Fruit fly (Drosophila melanogaster) whole organism, embryonic: ENCODE results near the gene Prosalpha6.

Source experiments
- Atf-2 ChIP-seq: fragments of 200-800 bp; sonication (Bioruptor generic); optimal IDR thresholded peaks from 2 replicates; lab custom pipeline; 2016; ENCODE audit warnings: missing biosample characterization, missing genetic modification characterization
- Atf3 ChIP-seq: fragments of 200-800 bp; sonication (Bioruptor generic); optimal IDR thresholded peaks from 3 replicates; lab custom pipeline; 2016; ENCODE audit warnings: missing biosample characterization, missing genetic modification characterization
- B-H1 ChIP-seq: fragments of 200-800 bp; sonication (Bioruptor generic); IDR thresholded peaks from 3 replicates; pipeline ENCODE4 v1.3.6; 2022; ENCODE audit warnings: missing biosample characterization, missing genetic modification characterization
- CG10366 ChIP-seq: fragments of 200-800 bp; sonication (Bioruptor generic); IDR thresholded peaks from 2 replicates; pipeline ENCODE4 v1.3.6; 2022; ENCODE audit warnings: missing biosample characterization, missing genetic modification characterization
- CG10654 ChIP-seq: fragments of 200-800 bp; sonication (Bioruptor generic); optimal IDR thresholded peaks from 2 replicates; lab custom pipeline; 2016; ENCODE audit warnings: missing biosample characterization, missing genetic modification characterization
- CG11695 ChIP-seq: fragments of 200-800 bp; sonication (Bioruptor generic); IDR thresholded peaks from 3 replicates; pipeline ENCODE4 v1.3.6; 2022; ENCODE audit warnings: missing biosample characterization, missing genetic modification characterization
- CG12071 ChIP-seq: fragments of 200-800 bp; sonication (Bioruptor generic); optimal IDR thresholded peaks from 3 replicates; lab custom pipeline; 2018; ENCODE audit warnings: missing biosample characterization, mild to moderate bottlenecking, missing genetic modification characterization
- CG12744 ChIP-seq: fragments of 200-800 bp; sonication (Bioruptor generic); optimal IDR thresholded peaks from 2 replicates; lab custom pipeline; 2016; ENCODE audit warnings: missing biosample characterization, missing genetic modification characterization
- CG13894 ChIP-seq: fragments of 200-800 bp; sonication (Bioruptor generic); optimal IDR thresholded peaks from 3 replicates; lab custom pipeline; 2018; ENCODE audit warnings: missing biosample characterization, mild to moderate bottlenecking, missing genetic modification characterization, moderate library complexity
- CG15073 ChIP-seq: fragments of 200-800 bp; sonication (Bioruptor generic); optimal IDR thresholded peaks from 2 replicates; lab custom pipeline; 2016; ENCODE audit warnings: missing biosample characterization, missing genetic modification characterization
- CG17361 ChIP-seq: fragments of 200-800 bp; sonication (Bioruptor generic); IDR thresholded peaks from 3 replicates; pipeline ENCODE4 v1.3.6; 2022; ENCODE audit warnings: missing biosample characterization, missing genetic modification characterization
- CG18764 ChIP-seq: fragments of 200-800 bp; sonication (Bioruptor generic); optimal IDR thresholded peaks from 3 replicates; lab custom pipeline; 2016; ENCODE audit warnings: missing biosample characterization, missing genetic modification characterization
- CG2202 ChIP-seq: fragments of 200-800 bp; sonication (Bioruptor generic); optimal IDR thresholded peaks from 2 replicates; lab custom pipeline; 2018; ENCODE audit warnings: missing biosample characterization, mild to moderate bottlenecking, missing genetic modification characterization
- CG2875 ChIP-seq: fragments of 200-800 bp; sonication (Bioruptor generic); optimal IDR thresholded peaks from 2 replicates; lab custom pipeline; 2017; ENCODE audit warnings: missing biosample characterization, mild to moderate bottlenecking, missing genetic modification characterization, missing genetic modification reagents
- CG31224 ChIP-seq: fragments of 200-800 bp; sonication (Bioruptor generic); IDR thresholded peaks from 2 replicates; pipeline ENCODE4 v1.3.6; 2022; ENCODE audit warnings: missing biosample characterization, missing genetic modification characterization
- CG31365 ChIP-seq: fragments of 200-800 bp; sonication (Bioruptor generic); optimal IDR thresholded peaks from 2 replicates; lab custom pipeline; 2018; ENCODE audit warnings: missing biosample characterization, mild to moderate bottlenecking, missing genetic modification characterization
- CG3838 ChIP-seq: fragments of 200-800 bp; sonication (Bioruptor generic); optimal IDR thresholded peaks from 3 replicates; lab custom pipeline; 2016; ENCODE audit warnings: missing biosample characterization, missing genetic modification characterization
- CG4282 ChIP-seq: fragments of 200-800 bp; sonication (Bioruptor generic); optimal IDR thresholded peaks from 2 replicates; lab custom pipeline; 2016; ENCODE audit warnings: missing biosample characterization, missing genetic modification characterization
- CG43689 ChIP-seq: fragments of 200-800 bp; sonication (Bioruptor generic); IDR thresholded peaks from 2 replicates; pipeline ENCODE4 v1.3.6; 2022; ENCODE audit warnings: missing biosample characterization, missing genetic modification characterization
- CG6175 ChIP-seq: fragments of 200-800 bp; sonication (Bioruptor generic); IDR thresholded peaks from 3 replicates; pipeline ENCODE4 v1.3.6; 2022; ENCODE audit warnings: missing biosample characterization, missing genetic modification characterization
- CG7357 ChIP-seq: fragments of 200-800 bp; sonication (Bioruptor generic); IDR thresholded peaks from 3 replicates; pipeline ENCODE4 v1.3.6; 2022; ENCODE audit warnings: missing biosample characterization, missing genetic modification characterization
- CG9797 ChIP-seq: fragments of 200-800 bp; sonication (Bioruptor generic); optimal IDR thresholded peaks from 3 replicates; lab custom pipeline; 2018; ENCODE audit warnings: missing biosample characterization, mild to moderate bottlenecking, missing genetic modification characterization
- Dbx ChIP-seq: fragments of 200-800 bp; sonication (Bioruptor generic); IDR thresholded peaks from 3 replicates; pipeline ENCODE4 v1.3.6; 2022; ENCODE audit warnings: missing biosample characterization, missing genetic modification characterization
- Dek ChIP-seq: fragments of 200-800 bp; sonication (Bioruptor generic); optimal IDR thresholded peaks from 3 replicates; lab custom pipeline; 2019; ENCODE audit warnings: missing biosample characterization, mild to moderate bottlenecking, missing genetic modification characterization, moderate library complexity
- Ets97D ChIP-seq: fragments of 200-800 bp; sonication (Bioruptor generic); optimal IDR thresholded peaks from 3 replicates; lab custom pipeline; 2016; ENCODE audit warnings: missing biosample characterization, missing genetic modification characterization
- HLH4C ChIP-seq: fragments of 200-800 bp; sonication (Bioruptor generic); IDR thresholded peaks from 3 replicates; pipeline ENCODE4 v1.3.6; 2022; ENCODE audit warnings: missing biosample characterization, missing genetic modification characterization; ENCODE audit not compliant: partially characterized antibody
- HmgZ ChIP-seq: fragments of 200-800 bp; sonication (Bioruptor generic); optimal IDR thresholded peaks from 2 replicates; lab custom pipeline; 2018; ENCODE audit warnings: missing biosample characterization, mild to moderate bottlenecking, missing genetic modification characterization
- Hmr ChIP-seq: fragments of 200-800 bp; sonication (Bioruptor generic); optimal IDR thresholded peaks from 3 replicates; lab custom pipeline; 2017; ENCODE audit warnings: mild to moderate bottlenecking, missing biosample characterization, missing genetic modification reagents, missing genetic modification characterization
- Hr39 ChIP-seq: fragments of >200 bp; optimal IDR thresholded peaks from 2 replicates; lab custom pipeline; 2017
- Hsf ChIP-seq: fragments of 200-800 bp; sonication (Bioruptor generic); optimal IDR thresholded peaks from 3 replicates; lab custom pipeline; 2016; ENCODE audit warnings: missing biosample characterization, missing genetic modification characterization
- MESR4 ChIP-seq: fragments of 200-800 bp; sonication (Bioruptor generic); optimal IDR thresholded peaks from 2 replicates; lab custom pipeline; 2018; ENCODE audit warnings: missing biosample characterization, mild to moderate bottlenecking, missing genetic modification characterization, moderate library complexity
- Oaz ChIP-seq: fragments of 200-800 bp; sonication (Bioruptor generic); IDR thresholded peaks from 2 replicates; pipeline ENCODE4 v1.3.6; 2022; ENCODE audit warnings: missing biosample characterization, missing genetic modification characterization
- Sry-β ChIP-seq: fragments of 200-800 bp; sonication (Bioruptor generic); optimal IDR thresholded peaks from 2 replicates; lab custom pipeline; 2018; ENCODE audit warnings: missing biosample characterization, mild to moderate bottlenecking, missing genetic modification characterization, moderate library complexity
- ash1 ChIP-seq: fragments of 200-800 bp; sonication (Bioruptor generic); optimal IDR thresholded peaks from 2 replicates; lab custom pipeline; 2018; ENCODE audit warnings: missing biosample characterization, mild to moderate bottlenecking, missing genetic modification characterization
- az2 ChIP-seq: fragments of 200-800 bp; sonication (Bioruptor generic); optimal IDR thresholded peaks from 3 replicates; lab custom pipeline; 2016; ENCODE audit warnings: missing biosample characterization, missing genetic modification characterization
- br ChIP-seq: fragments of >200 bp; optimal IDR thresholded peaks from 2 replicates; lab custom pipeline; 2017
- chinmo ChIP-seq: fragments of 200-800 bp; sonication (Bioruptor generic); IDR thresholded peaks from 4 replicates; pipeline ENCODE4 v1.3.6; 2022; ENCODE audit warnings: missing biosample characterization, missing genetic modification characterization; ENCODE audit not compliant: partially characterized antibody
- danr ChIP-seq: fragments of 200-800 bp; sonication (Bioruptor generic); IDR thresholded peaks from 2 replicates; pipeline ENCODE4 v1.3.6; 2022; ENCODE audit warnings: missing biosample characterization, missing genetic modification characterization
- dimm ChIP-seq: fragments of 200-800 bp; sonication (Bioruptor generic); IDR thresholded peaks from 2 replicates; pipeline ENCODE4 v1.3.6; 2022; ENCODE audit warnings: missing biosample characterization, missing genetic modification characterization
- esg ChIP-seq: fragments of 200-800 bp; sonication (Bioruptor generic); conservative IDR thresholded peaks from 2 replicates; pipeline ENCODE4 v1.3.6; 2022; ENCODE audit warnings: missing biosample characterization, missing genetic modification characterization
- ftz-f1 ChIP-seq: fragments of 200-800 bp; sonication (Bioruptor generic); optimal IDR thresholded peaks from 2 replicates; lab custom pipeline; 2016; ENCODE audit warnings: missing biosample characterization, missing genetic modification characterization
- grau ChIP-seq: fragments of 200-800 bp; optimal IDR thresholded peaks from 3 replicates; lab custom pipeline; 2019; ENCODE audit warnings: missing biosample characterization, mild to moderate bottlenecking, missing genetic modification characterization, moderate library complexity
- hbn ChIP-seq: fragments of 200-800 bp; sonication (Bioruptor generic); IDR thresholded peaks from 2 replicates; pipeline ENCODE4 v1.3.6; 2022; ENCODE audit warnings: missing biosample characterization, missing genetic modification characterization; ENCODE audit not compliant: partially characterized antibody
- row ChIP-seq: fragments of 200-800 bp; sonication (Bioruptor generic); IDR thresholded peaks from 3 replicates; pipeline ENCODE4 v1.3.6; 2022; ENCODE audit warnings: missing biosample characterization, missing genetic modification characterization
- sd ChIP-seq: fragments of 200-800 bp; sonication (Bioruptor generic); optimal IDR thresholded peaks from 3 replicates; lab custom pipeline; 2018; ENCODE audit warnings: missing biosample characterization, mild to moderate bottlenecking, missing genetic modification characterization, moderate library complexity
- shn ChIP-seq: fragments of 200-800 bp; sonication (Bioruptor generic); optimal IDR thresholded peaks from 3 replicates; lab custom pipeline; 2016; ENCODE audit warnings: missing biosample characterization, missing genetic modification characterization
- sisA ChIP-seq: fragments of 200-800 bp; sonication (Bioruptor generic); IDR thresholded peaks from 2 replicates; pipeline ENCODE4 v1.3.6; 2022; ENCODE audit warnings: missing biosample characterization, missing genetic modification characterization
- sr ChIP-seq: fragments of 200-800 bp; sonication (Bioruptor generic); IDR thresholded peaks from 3 replicates; pipeline ENCODE4 v1.3.6; 2022; ENCODE audit warnings: missing biosample characterization, missing genetic modification characterization
- stwl ChIP-seq: fragments of 200-800 bp; sonication (Bioruptor generic); optimal IDR thresholded peaks from 3 replicates; lab custom pipeline; 2018; ENCODE audit warnings: missing biosample characterization, mild to moderate bottlenecking, missing genetic modification characterization, moderate library complexity
- sug ChIP-seq: fragments of 200-800 bp; optimal IDR thresholded peaks from 2 replicates; lab custom pipeline; 2019; ENCODE audit warnings: missing biosample characterization, mild to moderate bottlenecking, missing genetic modification characterization, moderate library complexity
- tup ChIP-seq: fragments of 200-800 bp; sonication (Bioruptor generic); optimal IDR thresholded peaks from 2 replicates; lab custom pipeline; 2016; ENCODE audit warnings: missing biosample characterization, mild to moderate bottlenecking, missing genetic modification characterization, moderate library complexity
- usp ChIP-seq: fragments of >200 bp; optimal IDR thresholded peaks from 2 replicates; lab custom pipeline; 2017; ENCODE audit warnings: missing biosample characterization, missing genetic modification characterization
- zen ChIP-seq: fragments of 200-800 bp; sonication (Bioruptor generic); optimal IDR thresholded peaks from 3 replicates; lab custom pipeline; 2018; ENCODE audit warnings: missing biosample characterization, mild to moderate bottlenecking, missing genetic modification characterization, moderate library complexity

The Prosalpha6 gene

DNA sequence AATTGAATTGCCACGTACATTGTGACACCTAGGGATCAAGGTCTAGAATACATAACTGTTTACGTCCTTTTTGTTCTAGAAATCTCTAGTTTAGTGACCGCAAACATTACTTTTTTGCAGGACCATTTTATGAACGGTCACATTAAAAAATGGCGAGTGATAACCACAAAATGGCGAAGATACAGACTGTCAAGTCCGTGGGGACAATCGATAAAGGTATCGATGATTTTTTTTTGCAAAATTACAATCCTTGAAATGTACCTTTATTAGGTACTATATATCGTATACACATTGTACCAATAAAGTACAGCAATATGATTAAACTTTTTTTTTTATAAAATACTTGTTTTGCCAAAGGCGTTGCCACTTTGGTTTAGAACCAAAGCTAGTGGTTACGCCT, 9.3 kb downstream of the Prosalpha6 start (continued):
- TF ChIP-seq CG4282 (GFP tag; lab: Kevin White, UChicago) (no peak), HLH4C (GFP tag; lab: Robert Waterston, UW) (peak; percentile 47; the same call in 1 of the 3 replicates), sisA (GFP tag; lab: Robert Waterston, UW) (no peak), usp (GFP tag; lab: Kevin White, UChicago) (no peak), sr (GFP tag; lab: Robert Waterston, UW) (no peak), hbn (GFP tag; lab: Robert Waterston, UW) (0 out of 2 replicates have a peak, but pooled peaks have one; percentile 30), Sry-β (GFP tag; lab: Kevin White, UChicago) (no peak), chinmo (no peak), CG17361 (GFP tag; lab: Robert Waterston, UW) (0 out of 3 replicates have a peak, but pooled peaks have one; percentile 10), grau (tag; lab: Kevin White, UChicago) (no peak), CG10654 (no peak), esg (GFP tag; lab: Robert Waterston, UW) (no peak), CG7357 (GFP tag; lab: Robert Waterston, UW) (no peak), CG43689 (GFP tag; lab: Robert Waterston, UW) (no peak), shn (GFP tag; lab: Kevin White, UChicago) (no peak), ftz-f1 (no peak), CG15073 (no peak), stwl (tag; lab: Kevin White, UChicago) (peak; percentile 11), Atf-2 (GFP tag; lab: Kevin White, UChicago) (no peak), CG9797 (GFP tag; lab: Kevin White, UChicago) (peak; percentile 28), Hr39 (lab: Kevin White, UChicago) (no peak), B-H1 (no peak), Oaz (no peak), Hsf (GFP tag; lab: Kevin White, UChicago) (no peak), ash1 (GFP tag; lab: Kevin White, UChicago) (no peak), sug (tag; lab: Kevin White, UChicago) (no peak), Hmr (GFP tag; lab: Kevin White, UChicago) (no peak), row (GFP tag; lab: Robert Waterston, UW) (peak; percentile 36; the same call in 2 of the 3 replicates)
- TF ChIP-seq, all 482 proteins: peak for 34

DNA sequence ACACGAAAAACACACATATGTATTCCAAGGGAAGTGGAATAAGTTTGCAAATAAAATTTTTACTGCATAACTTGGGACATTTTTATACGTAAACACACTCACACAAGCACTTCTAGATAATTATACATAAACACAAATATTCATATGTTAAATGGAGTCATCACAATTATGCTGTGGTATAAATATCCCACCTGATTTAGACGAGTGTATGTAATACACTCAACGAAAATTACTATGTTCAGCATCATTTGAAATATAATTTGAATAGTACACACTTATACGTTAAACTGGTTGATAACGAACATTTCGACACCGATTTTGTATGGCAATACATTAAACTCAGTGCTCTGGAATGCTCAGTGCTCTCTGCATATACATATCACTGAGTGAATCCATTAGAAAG, 9.9 kb downstream of the Prosalpha6 start:
- TF ChIP-seq Ets97D (GFP tag; lab: Kevin White, UChicago) (no peak), Dbx (0 out of 3 replicates have a peak, but pooled peaks have one; percentile 51), CG2202 (tag; lab: Kevin White, UChicago) (no peak), HmgZ (tag; lab: Kevin White, UChicago) (no peak), CG2875 (peak; percentile 17), CG18764 (no peak), CG11695 (0 out of 3 replicates have a peak, but pooled peaks have one; percentile 39), CG31365 (tag; lab: Kevin White, UChicago) (no peak), Atf3 (GFP tag; lab: Kevin White, UChicago) (peak; percentile 2), CG10366 (GFP tag; lab: Robert Waterston, UW) (no peak), CG12071 (GFP tag; lab: Kevin White, UChicago) (no peak), CG6175 (GFP tag; lab: Robert Waterston, UW) (no peak), CG3838 (GFP tag; lab: Kevin White, UChicago) (no peak), CG31224 (no peak), az2 (no peak), CG12744 (GFP tag; lab: Kevin White, UChicago) (no peak), dimm (no peak), br (lab: Kevin White, UChicago) (no peak), zen (tag; lab: Kevin White, UChicago) (no peak), sd (tag; lab: Kevin White, UChicago) (peak; percentile 84), tup (GFP tag; lab: Kevin White, UChicago) (no peak), Dek (tag; lab: Kevin White, UChicago) (no peak), CG13894 (tag; lab: Kevin White, UChicago) (no peak), MESR4 (GFP tag; lab: Kevin White, UChicago) (no peak), Hsf (GFP tag; lab: Kevin White, UChicago) (no peak), danr (GFP tag; lab: Robert Waterston, UW) (no peak)
